Worm (Caenorhabditis elegans) whole organism, L4/young adult: ENCODE data around the gene grl-1.

Experiments
- W03F9.2 ChIP-seq: fragments of 150-350 bp; optimal IDR thresholded peaks from 2 replicates; lab custom pipeline; 2014; ENCODE audit warnings: missing biosample characterization, missing genetic modification characterization
- dao-5 ChIP-seq: sonication (generic microtip); optimal IDR thresholded peaks from 2 replicates; lab custom pipeline; 2016; ENCODE audit warnings: missing genotype, missing genetic modification characterization, moderate library complexity, missing compliant biosample characterization

ce11 chrV:5482315-5482714, 51.3 kb downstream of the grl-1 start, which contains the start of gene srg-66:
- TF ChIP-seq dao-5 (tag; lab: Kevin White, UChicago), result no peak
- no peak for TF ChIP-seq W03F9.2 (tag; lab: Kevin White, UChicago)
